Worm (Caenorhabditis elegans) whole organism, early embryonic: Measurements from ENCODE around the gene F58G1.7.

Source experiments
- B0310.2 ChIP-seq: sonication (generic microtip); optimal IDR thresholded peaks from 2 replicates; lab custom pipeline; 2016; ENCODE audit warnings: mild to moderate bottlenecking, missing genetic modification characterization, missing compliant biosample characterization
- F13C5.2 ChIP-seq: sonication (generic microtip); optimal IDR thresholded peaks from 2 replicates; lab custom pipeline; 2017; ENCODE audit warnings: mild to moderate bottlenecking, missing genetic modification characterization, inconsistent platforms, missing compliant biosample characterization
- ama-1 ChIP-seq: fragments of 150-350 bp; optimal IDR thresholded peaks from 2 replicates; lab custom pipeline; 2014
- ceh-36 ChIP-seq: sonication (generic microtip); optimal IDR thresholded peaks from 2 replicates; lab custom pipeline; 2016; ENCODE audit warnings: missing genetic modification characterization, inconsistent platforms, missing compliant biosample characterization
- ets-7 ChIP-seq: sonication (generic microtip); optimal IDR thresholded peaks from 2 replicates; lab custom pipeline; 2016; ENCODE audit warnings: missing genotype, missing genetic modification characterization, missing compliant biosample characterization
- flt-1 ChIP-seq: fragments of 200-800 bp; sonication (Bioruptor generic); IDR thresholded peaks from 2 replicates; pipeline ENCODE4 v1.3.6; 2022; ENCODE audit warnings: missing genetic modification characterization, missing compliant biosample characterization

DNA sequence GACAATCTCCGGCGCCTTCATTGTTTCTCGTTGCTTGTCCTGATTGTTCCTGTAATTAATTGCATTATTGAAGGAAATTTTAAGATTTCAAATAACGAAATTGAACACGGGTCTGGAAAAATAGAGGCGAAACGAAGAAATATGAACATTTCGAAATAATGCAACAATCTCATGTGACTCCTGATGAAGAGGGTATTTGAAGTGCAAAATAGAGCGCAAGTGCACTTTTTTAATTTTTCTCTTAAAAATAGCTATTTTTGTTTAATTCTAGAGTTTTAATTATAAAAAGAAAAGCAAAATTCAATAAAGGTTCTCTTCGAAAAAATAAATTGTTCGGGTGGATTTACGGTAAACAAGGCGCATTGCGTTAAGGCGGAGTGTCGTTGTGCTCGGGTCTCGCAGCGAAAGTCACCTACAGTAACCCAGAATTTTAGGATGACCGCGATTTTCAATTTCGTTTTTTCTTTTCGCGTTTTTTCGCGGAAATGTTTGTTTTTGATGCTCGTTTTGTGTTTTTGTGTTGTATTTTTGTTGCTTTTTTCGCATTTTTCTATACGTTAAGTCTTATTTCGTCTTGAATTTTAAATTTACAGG is 29.0 kb downstream of the F58G1.7 start, which contains the start of the genes F58G1.2 and wago-4:
- TF ChIP-seq ama-1 (no peak), ets-7 (tag; lab: Kevin White, UChicago) (no peak), ceh-36 (tag; lab: Kevin White, UChicago) (no peak), B0310.2 (no peak), flt-1 (GFP tag; lab: Robert Waterston, UW) (no peak), F13C5.2 (tag; lab: Kevin White, UChicago) (no peak)
